Worm (Caenorhabditis elegans) whole organism, mixed stage, embryonic: ENCODE measurements around the gene ccnk-1.

Source experiments
- bed-3 ChIP-seq: fragments of 200-800 bp; sonication (Bioruptor generic); optimal IDR thresholded peaks from 3 replicates; lab custom pipeline; 2018; ENCODE audit warnings: mild to moderate bottlenecking, missing genetic modification characterization, moderate library complexity, missing compliant biosample characterization
- blmp-1 ChIP-seq: fragments of 150-350 bp; optimal IDR thresholded peaks from 2 replicates; lab custom pipeline; 2014; ENCODE audit warnings: missing biosample characterization, missing genetic modification characterization
- ceh-43 ChIP-seq: fragments of 200-800 bp; sonication (Bioruptor generic); optimal IDR thresholded peaks from 2 replicates; lab custom pipeline; 2018; ENCODE audit warnings: mild to moderate bottlenecking, missing genetic modification characterization, moderate library complexity, missing compliant biosample characterization
- ceh-83 ChIP-seq: fragments of 200-800 bp; sonication (Bioruptor generic); optimal IDR thresholded peaks from 2 replicates; lab custom pipeline; 2018; ENCODE audit warnings: mild to moderate bottlenecking, missing genetic modification characterization, missing compliant biosample characterization
- ces-1 ChIP-seq: fragments of 150-350 bp; optimal IDR thresholded peaks from 2 replicates; lab custom pipeline; 2014; ENCODE audit warnings: missing biosample characterization, missing genetic modification reagents, missing genetic modification characterization
- cnd-1 ChIP-seq: fragments of 200-800 bp; sonication (Bioruptor generic); optimal IDR thresholded peaks from 2 replicates; lab custom pipeline; 2018; ENCODE audit warnings: mild to moderate bottlenecking, missing genetic modification characterization, missing compliant biosample characterization
- drap-1 ChIP-seq: fragments of 200-800 bp; sonication (Bioruptor generic); optimal IDR thresholded peaks from 3 replicates; lab custom pipeline; 2018; ENCODE audit warnings: mild to moderate bottlenecking, missing genetic modification characterization, missing compliant biosample characterization
- elt-3 ChIP-seq: fragments of 150-350 bp; optimal IDR thresholded peaks from 2 replicates; lab custom pipeline; 2014; ENCODE audit warnings: missing biosample characterization, missing genetic modification characterization
- flh-1 ChIP-seq: fragments of 200-800 bp; sonication (Bioruptor generic); optimal IDR thresholded peaks from 2 replicates; lab custom pipeline; 2018; ENCODE audit warnings: mild to moderate bottlenecking, missing genetic modification characterization, moderate library complexity, missing compliant biosample characterization
- ham-2 ChIP-seq: fragments of 200-800 bp; sonication (Bioruptor generic); optimal IDR thresholded peaks from 2 replicates; lab custom pipeline; 2018; ENCODE audit warnings: mild to moderate bottlenecking, missing genetic modification characterization, missing compliant biosample characterization
- lin-13 ChIP-seq: fragments of 150-350 bp; optimal IDR thresholded peaks from 2 replicates; lab custom pipeline; 2014; ENCODE audit warnings: missing biosample characterization, missing genetic modification characterization
- lin-32 ChIP-seq: fragments of 200-800 bp; sonication (Bioruptor generic); optimal IDR thresholded peaks from 2 replicates; lab custom pipeline; 2018; ENCODE audit warnings: mild to moderate bottlenecking, missing genetic modification characterization, missing compliant biosample characterization
- lsy-2 ChIP-seq: fragments of 150-350 bp; optimal IDR thresholded peaks from 2 replicates; lab custom pipeline; 2014; ENCODE audit warnings: missing biosample characterization, missing genetic modification characterization
- mab-5 ChIP-seq: fragments of 150-350 bp; optimal IDR thresholded peaks from 2 replicates; lab custom pipeline; 2014; ENCODE audit warnings: missing biosample characterization, missing genetic modification characterization
- mep-1 ChIP-seq: fragments of 150-350 bp; optimal IDR thresholded peaks from 2 replicates; lab custom pipeline; 2017; ENCODE audit warnings: missing biosample characterization, missing genetic modification reagents, missing genetic modification characterization, inconsistent platforms
- mls-2 ChIP-seq: sonication (generic microtip); optimal IDR thresholded peaks from 2 replicates; lab custom pipeline; 2016; ENCODE audit warnings: mild to moderate bottlenecking, missing genetic modification characterization, moderate library complexity, missing compliant biosample characterization
- nhr-12 ChIP-seq: fragments of 150-350 bp; optimal IDR thresholded peaks from 2 replicates; lab custom pipeline; 2014; ENCODE audit warnings: missing biosample characterization, missing genetic modification characterization
- nhr-237 ChIP-seq: fragments of 150-350 bp; optimal IDR thresholded peaks from 2 replicates; lab custom pipeline; 2014; ENCODE audit warnings: missing biosample characterization, missing genetic modification characterization
- nhr-28 ChIP-seq: fragments of 150-350 bp; optimal IDR thresholded peaks from 2 replicates; lab custom pipeline; 2014; ENCODE audit warnings: missing biosample characterization, missing genetic modification characterization
- nhr-76 ChIP-seq: sonication (generic microtip); optimal IDR thresholded peaks from 2 replicates; lab custom pipeline; 2017; ENCODE audit warnings: missing biosample characterization, missing genetic modification characterization
- pha-4 ChIP-seq: fragments of 150-350 bp; optimal IDR thresholded peaks from 2 replicates; lab custom pipeline; 2018; ENCODE audit warnings: missing biosample characterization, missing genetic modification reagents, missing genetic modification characterization
- sem-2 ChIP-seq: fragments of 200-800 bp; sonication (Bioruptor generic); optimal IDR thresholded peaks from 2 replicates; lab custom pipeline; 2018; ENCODE audit warnings: mild to moderate bottlenecking, missing genetic modification characterization, missing compliant biosample characterization
- snpc-4 ChIP-seq: fragments of 150-350 bp; optimal IDR thresholded peaks from 2 replicates; lab custom pipeline; 2014; ENCODE audit warnings: missing biosample characterization, missing genetic modification characterization
- sptf-1 ChIP-seq: sonication (generic microtip); optimal IDR thresholded peaks from 2 replicates; lab custom pipeline; 2017; ENCODE audit warnings: mild to moderate bottlenecking, missing genetic modification characterization, moderate library complexity, missing compliant biosample characterization
- tbx-8 ChIP-seq: fragments of 200-800 bp; sonication (Bioruptor generic); optimal IDR thresholded peaks from 2 replicates; lab custom pipeline; 2018; ENCODE audit warnings: mild to moderate bottlenecking, missing genetic modification characterization, moderate library complexity, missing compliant biosample characterization
- unc-39 ChIP-seq: fragments of 150-350 bp; optimal IDR thresholded peaks from 2 replicates; lab custom pipeline; 2014; ENCODE audit warnings: missing biosample characterization, missing genetic modification characterization
- unc-62 ChIP-seq: fragments of 150-350 bp; optimal IDR thresholded peaks from 2 replicates; lab custom pipeline; 2014; ENCODE audit warnings: missing biosample characterization, missing genetic modification reagents, missing genetic modification characterization
- zip-8 ChIP-seq: fragments of 150-350 bp; optimal IDR thresholded peaks from 2 replicates; lab custom pipeline; 2014; ENCODE audit warnings: missing biosample characterization, missing genetic modification characterization
- ztf-11 ChIP-seq: fragments of 150-350 bp; optimal IDR thresholded peaks from 2 replicates; lab custom pipeline; 2014; ENCODE audit warnings: missing biosample characterization, missing genetic modification characterization

ccnk-1 gene

ce11 chrV:14635119-14635518, 22.8 kb downstream of the ccnk-1 start, which contains the start of gene F43D2.6:
TSS of gene F43D2.6 (minus strand) at chrV:14635180.
- TF ChIP-seq drap-1, result no peak
- no peak for TF ChIP-seq zip-8 (tag; lab: Kevin White, UChicago)
- TF ChIP-seq tbx-8 (GFP tag; lab: Kevin White, UChicago), result no peak
- no peak for TF ChIP-seq lin-13 (tag; lab: Kevin White, UChicago)
- TF ChIP-seq nhr-28 (tag; lab: Kevin White, UChicago), result no peak
- TF ChIP-seq, all 35 proteins: peak for 0

ce11 chrV:14638075-14638474, 25.7 kb downstream of the ccnk-1 start:
- TF ChIP-seq cnd-1 (no peak), mep-1 (tag; lab: Kevin White, UChicago) (no peak), ztf-11 (no peak), ceh-83 (no peak), mab-5 (tag; lab: Kevin White, UChicago) (no peak), nhr-237 (tag; lab: Kevin White, UChicago) (no peak), ces-1 (GFP tag; lab: Kevin White, UChicago) (no peak), nhr-28 (tag; lab: Kevin White, UChicago) (no peak), ham-2 (GFP tag; lab: Kevin White, UChicago) (no peak), nhr-76 (tag; lab: Kevin White, UChicago) (no peak), snpc-4 (tag; lab: Kevin White, UChicago) (no peak), unc-39 (tag; lab: Kevin White, UChicago) (no peak), lin-32 (no peak), unc-62 (no peak), pha-4 (tag; lab: Kevin White, UChicago) (no peak), sem-2 (no peak)

- TF ChIP-seq unc-39 (tag; lab: Kevin White, UChicago) (no peak), bed-3 (GFP tag; lab: Kevin White, UChicago) (no peak), ceh-83 (no peak)
These were observed 27.7 kb downstream of the ccnk-1 start, which contains the start of gene F43D2.7 for ce11 chrV:14640071-14640470. TSS of gene F43D2.7 (minus strand) at chrV:14640171.

- TF ChIP-seq mep-1 (tag; lab: Kevin White, UChicago), result no peak
- TF ChIP-seq bed-3 (GFP tag; lab: Kevin White, UChicago), result no peak
- no peak for TF ChIP-seq mls-2 (tag; lab: Kevin White, UChicago)
- no peak for TF ChIP-seq cnd-1
- no peak for TF ChIP-seq unc-62
- TF ChIP-seq elt-3, result no peak
- TF ChIP-seq ham-2 (GFP tag; lab: Kevin White, UChicago), result no peak
- no peak for TF ChIP-seq blmp-1 (tag; lab: Kevin White, UChicago)
- no peak for TF ChIP-seq lsy-2 (tag; lab: Kevin White, UChicago)
- TF ChIP-seq sem-2, result no peak
- no peak for TF ChIP-seq nhr-76 (tag; lab: Kevin White, UChicago)
- no peak for TF ChIP-seq pha-4 (tag; lab: Kevin White, UChicago)
- no peak for TF ChIP-seq nhr-12 (tag; lab: Kevin White, UChicago)
- no peak for TF ChIP-seq snpc-4 (tag; lab: Kevin White, UChicago)
- TF ChIP-seq nhr-237 (tag; lab: Kevin White, UChicago), result no peak
- TF ChIP-seq ceh-43 (GFP tag; lab: Kevin White, UChicago), result no peak
- no peak for TF ChIP-seq ztf-11
These were observed 28.4 kb downstream of the ccnk-1 start, which contains the start of gene C54G10.1 for ce11 chrV:14640769-14641168. TSS of gene C54G10.1 (plus strand) at chrV:14641101.

- no peak for TF ChIP-seq nhr-12 (tag; lab: Kevin White, UChicago)
- TF ChIP-seq ham-2 (GFP tag; lab: Kevin White, UChicago), result no peak
- no peak for TF ChIP-seq unc-39 (tag; lab: Kevin White, UChicago)
- TF ChIP-seq sptf-1, result no peak
- no peak for TF ChIP-seq lin-32
- TF ChIP-seq flh-1 (GFP tag; lab: Kevin White, UChicago), result no peak
- TF ChIP-seq sem-2, result no peak
- TF ChIP-seq mab-5 (tag; lab: Kevin White, UChicago), result no peak
- no peak for TF ChIP-seq nhr-237 (tag; lab: Kevin White, UChicago)
- TF ChIP-seq nhr-76 (tag; lab: Kevin White, UChicago), result no peak
- TF ChIP-seq bed-3 (GFP tag; lab: Kevin White, UChicago), result no peak
- TF ChIP-seq ces-1 (GFP tag; lab: Kevin White, UChicago), result no peak
- no peak for TF ChIP-seq ztf-11
- no peak for TF ChIP-seq snpc-4 (tag; lab: Kevin White, UChicago)
These were observed 29.7 kb downstream of the ccnk-1 start for ce11 chrV:14642016-14642415.
